Fruit fly (Drosophila melanogaster): Measurements from ENCODE around the gene BI-1.

The BI-1 gene

DNA sequence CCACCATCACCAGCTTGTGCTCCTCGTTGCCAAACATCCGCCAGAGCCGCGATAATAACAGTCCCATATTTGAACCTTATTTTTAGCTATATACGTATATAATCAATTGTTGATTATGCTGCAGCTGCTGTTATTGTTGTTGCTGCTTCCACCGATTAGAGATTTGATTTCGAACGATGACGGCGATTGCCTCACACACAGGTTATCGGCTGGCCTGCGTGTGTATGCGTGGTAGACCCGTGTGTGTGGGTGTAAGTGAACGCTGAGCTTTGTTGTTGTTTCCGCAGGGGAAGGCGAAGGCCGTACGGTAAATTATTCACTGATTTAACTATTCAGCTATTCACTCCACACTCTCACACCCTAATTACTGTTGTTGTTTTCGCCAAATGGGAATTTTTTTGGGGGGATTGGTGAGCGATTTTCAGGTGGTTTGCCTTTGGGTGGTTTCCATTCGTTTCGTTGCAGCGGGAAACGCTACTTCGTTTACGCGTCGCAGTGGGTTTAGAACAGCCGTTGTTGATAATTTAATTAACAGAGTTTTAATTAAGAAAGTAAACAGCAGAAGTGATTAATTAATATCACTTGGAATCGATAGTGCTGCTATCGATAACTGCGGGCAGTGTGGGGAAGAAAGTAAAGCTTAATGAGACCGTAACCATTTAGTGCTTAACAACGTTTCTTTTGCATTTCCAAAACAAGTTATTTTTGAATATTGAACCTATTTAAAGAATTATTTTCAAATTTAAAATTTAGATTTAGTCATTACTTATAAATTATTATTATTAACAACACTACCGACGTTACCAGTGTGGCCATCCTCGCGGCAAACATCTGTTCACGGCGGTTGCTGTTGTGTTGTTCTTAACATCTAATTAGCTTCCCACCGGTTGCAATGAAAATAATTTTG, 9.3 kb downstream of the BI-1 start, which contains the start of the genes Arl5 and CG13671 (continued):
- TF ChIP-seq dan (GFP tag; IDR thresholded peaks at IDR 0.05) (peak; percentile 12; the same call in 1 of the 2 replicates), p53 (GFP tag; optimal IDR thresholded peaks at IDR 0.05) (no peak), CG9609 (GFP tag; optimal IDR thresholded peaks at IDR 0.05) (peak; percentile 67), Dll (GFP tag; IDR thresholded peaks at IDR 0.05; ENCODE audit: partially characterized antibody) (peak; percentile 86), dm (GFP tag; optimal IDR thresholded peaks at IDR 0.05) (no peak), CG16813 (GFP tag; IDR thresholded peaks at IDR 0.05; ENCODE audit: partially characterized antibody) (peak; percentile 77), Chrac-16 (GFP tag; optimal IDR thresholded peaks at IDR 0.05) (peak; percentile 86), CG17912 (GFP tag; optimal IDR thresholded peaks at IDR 0.05) (no peak), HLH3B (GFP tag; IDR thresholded peaks at IDR 0.05) (peak; percentile 79), ci (GFP tag; IDR thresholded peaks at IDR 0.05) (peak; percentile 84), CG18764 (GFP tag; optimal IDR thresholded peaks at IDR 0.05) (peak; percentile 81), rib (GFP tag; IDR thresholded peaks at IDR 0.05) (peak; percentile 34; the same call in 1 of the 2 replicates), CG6175 (GFP tag; IDR thresholded peaks at IDR 0.05) (0 out of 3 replicates have a peak, but pooled peaks have one; percentile 42), CG12744 (GFP tag; optimal IDR thresholded peaks at IDR 0.05) (no peak), chm (GFP tag; IDR thresholded peaks at IDR 0.05) (peak; percentile 64), pnt (GFP tag; optimal IDR thresholded peaks at IDR 0.05) (peak; percentile 43), ATbp (GFP tag; optimal IDR thresholded peaks at IDR 0.05) (peak; percentile 34), Bteb2 (GFP tag; optimal IDR thresholded peaks at IDR 0.05) (peak; percentile 34), aop (GFP tag; IDR thresholded peaks at IDR 0.05) (no peak), CG14710 (tag; optimal IDR thresholded peaks at IDR 0.05) (peak; percentile 91), CG14860 (GFP tag; IDR thresholded peaks at IDR 0.05; ENCODE audit: partially characterized antibody) (peak; percentile 62; the same call in 2 of the 3 replicates), Nf-YA (GFP tag; IDR thresholded peaks at IDR 0.05) (peak; percentile 74), CG1832 (GFP tag; optimal IDR thresholded peaks at IDR 0.05) (no peak), phol (tag; optimal IDR thresholded peaks at IDR 0.05) (peak; percentile 86), jigr1 (GFP tag; IDR thresholded peaks at IDR 0.05) (no peak), Atf3 (GFP tag; optimal IDR thresholded peaks at IDR 0.05) (peak; percentile 45), al (GFP tag; IDR thresholded peaks at IDR 0.05) (peak; percentile 68), HmgD (GFP tag; optimal IDR thresholded peaks at IDR 0.05) (no peak), Gug (GFP tag; IDR thresholded peaks at IDR 0.05) (peak; percentile 73; the same call in 3 of the 4 replicates), Lim3 (GFP tag; IDR thresholded peaks at IDR 0.05) (no peak), CG14050 (GFP tag; IDR thresholded peaks at IDR 0.05) (peak; percentile 67; the same call in 2 of the 3 replicates), CG7839 (tag; optimal IDR thresholded peaks at IDR 0.05) (peak; percentile 60), Dfd (GFP tag; optimal IDR thresholded peaks at IDR 0.05) (no peak), Camta (GFP tag; optimal IDR thresholded peaks at IDR 0.05) (peak; percentile 47), CG2712 (tag; optimal IDR thresholded peaks at IDR 0.05) (peak; percentile 84), CG6272 (GFP tag; IDR thresholded peaks at IDR 0.05) (peak; percentile 67), NC2α (GFP tag; optimal IDR thresholded peaks at IDR 0.05) (peak; percentile 13), GATAe (GFP tag; conservative IDR thresholded peaks at IDR 0.05) (peak; percentile 66), CG10274 (GFP tag; optimal IDR thresholded peaks at IDR 0.05) (no peak), CG17361 (GFP tag; IDR thresholded peaks at IDR 0.05) (peak; percentile 85; the same call in 2 of the 3 replicates), tin (GFP tag; optimal IDR thresholded peaks at IDR 0.05) (peak; percentile 85), gsb (GFP tag; IDR thresholded peaks at IDR 0.05) (no peak), CG1792 (GFP tag; optimal IDR thresholded peaks at IDR 0.05) (peak; percentile 54), CG11723 (GFP tag; optimal IDR thresholded peaks at IDR 0.05) (peak; percentile 45), Hr78 (GFP tag; optimal IDR thresholded peaks at IDR 0.05) (no peak), Nf-YC (tag; optimal IDR thresholded peaks at IDR 0.05) (peak; percentile 37), toy (GFP tag; IDR thresholded peaks at IDR 0.05) (no peak), CG9932 (GFP tag; IDR thresholded peaks at IDR 0.05) (peak; percentile 88), eve (GFP tag; optimal IDR thresholded peaks at IDR 0.05) (no peak)
